Fruit fly (Drosophila melanogaster): ENCODE results near the gene CG43085.

dm6 chr3L:17625014-17625413 lies 21.5 kb downstream of the CG43085 start:
- no peak for TF ChIP-seq pan (optimal IDR thresholded peaks at IDR 0.05)
- no peak for TF ChIP-seq psq (optimal IDR thresholded peaks at IDR 0.05)
- TF ChIP-seq Dll (optimal IDR thresholded peaks at IDR 0.05): no peak
- no peak for TF ChIP-seq usp (GFP tag; optimal IDR thresholded peaks at IDR 0.05)
- no peak for TF ChIP-seq EcR (GFP tag; optimal IDR thresholded peaks at IDR 0.05)

All from whole organism.